Fruit fly (Drosophila melanogaster) whole organism, embryonic: ENCODE measurements around the gene CG31104.
A peak's percentile ranks its signal among the peaks of the same experiment; 100 is the strongest.

ENCODE experiments used
- Asciz ChIP-seq: fragments of 200-800 bp; sonication (Bioruptor generic); optimal IDR thresholded peaks from 2 replicates; lab custom pipeline; 2017; ENCODE audit warnings: missing biosample characterization, mild to moderate bottlenecking, missing genetic modification characterization, missing genetic modification reagents
- B-H1 ChIP-seq: fragments of 200-800 bp; sonication (Bioruptor generic); IDR thresholded peaks from 3 replicates; pipeline ENCODE4 v1.3.6; 2022; ENCODE audit warnings: missing biosample characterization, missing genetic modification characterization
- Bteb2 ChIP-seq: fragments of 200-800 bp; sonication (Bioruptor generic); optimal IDR thresholded peaks from 2 replicates; lab custom pipeline; 2016; ENCODE audit warnings: missing biosample characterization, missing genetic modification characterization
- CG11696 ChIP-seq: fragments of 200-800 bp; sonication (Bioruptor generic); IDR thresholded peaks from 2 replicates; pipeline ENCODE4 v1.3.6; 2022; ENCODE audit warnings: missing biosample characterization, missing genetic modification characterization
- CG12104 ChIP-seq: fragments of 200-800 bp; sonication (Bioruptor generic); optimal IDR thresholded peaks from 3 replicates; lab custom pipeline; 2016; ENCODE audit warnings: missing biosample characterization, missing genetic modification characterization
- CG12391 ChIP-seq: fragments of 200-800 bp; sonication (Bioruptor generic); optimal IDR thresholded peaks from 3 replicates; lab custom pipeline; 2018; ENCODE audit warnings: missing biosample characterization, mild to moderate bottlenecking, missing genetic modification characterization, moderate library complexity
- CG15479 ChIP-seq: fragments of 200-800 bp; sonication (Bioruptor generic); optimal IDR thresholded peaks from 3 replicates; lab custom pipeline; 2019; ENCODE audit warnings: missing biosample characterization, mild to moderate bottlenecking, missing genetic modification characterization, moderate library complexity
- CG15696 ChIP-seq: fragments of 200-800 bp; sonication (Bioruptor generic); optimal IDR thresholded peaks from 2 replicates; lab custom pipeline; 2019; ENCODE audit warnings: missing biosample characterization, mild to moderate bottlenecking, missing genetic modification characterization, moderate library complexity
- CG1647 ChIP-seq: fragments of 200-800 bp; sonication (Bioruptor generic); optimal IDR thresholded peaks from 3 replicates; lab custom pipeline; 2016; ENCODE audit warnings: missing biosample characterization, missing genetic modification characterization
- CG1792 ChIP-seq: fragments of 200-800 bp; sonication (Bioruptor generic); optimal IDR thresholded peaks from 2 replicates; lab custom pipeline; 2016; ENCODE audit warnings: missing biosample characterization, missing genetic modification characterization
- CG2712 ChIP-seq: fragments of 200-800 bp; optimal IDR thresholded peaks from 3 replicates; lab custom pipeline; 2019; ENCODE audit warnings: missing biosample characterization, mild to moderate bottlenecking, missing genetic modification characterization, moderate library complexity
- CG32532 ChIP-seq: fragments of 200-800 bp; sonication (Bioruptor generic); IDR thresholded peaks from 2 replicates; pipeline ENCODE4 v1.3.6; 2022; ENCODE audit warnings: missing biosample characterization, missing genetic modification characterization
- CG32767 ChIP-seq: fragments of 200-800 bp; sonication (Bioruptor generic); IDR thresholded peaks from 2 replicates; pipeline ENCODE4 v1.3.6; 2022; ENCODE audit warnings: missing biosample characterization, missing genetic modification characterization
- CG3281 ChIP-seq: fragments of 200-800 bp; sonication (Bioruptor generic); optimal IDR thresholded peaks from 3 replicates; lab custom pipeline; 2017; ENCODE audit warnings: missing biosample characterization, mild to moderate bottlenecking, missing genetic modification characterization
- CG3726 ChIP-seq: fragments of 200-800 bp; sonication (Bioruptor generic); IDR thresholded peaks from 3 replicates; pipeline ENCODE4, ENCODE4 v1.3.6; 2022; ENCODE audit warnings: missing biosample characterization, missing genetic modification characterization
- CG5180 ChIP-seq: fragments of 200-800 bp; sonication (Bioruptor generic); optimal IDR thresholded peaks from 3 replicates; lab custom pipeline; 2017; ENCODE audit warnings: missing biosample characterization, missing genetic modification characterization, mild to moderate bottlenecking, moderate library complexity, missing genetic modification reagents
- CG6175 ChIP-seq: fragments of 200-800 bp; sonication (Bioruptor generic); IDR thresholded peaks from 3 replicates; pipeline ENCODE4 v1.3.6; 2022; ENCODE audit warnings: missing biosample characterization, missing genetic modification characterization
- CG6254 ChIP-seq: fragments of 200-800 bp; sonication (Bioruptor generic); optimal IDR thresholded peaks from 3 replicates; lab custom pipeline; 2017; ENCODE audit warnings: mild to moderate bottlenecking, missing biosample characterization, missing genetic modification reagents, missing genetic modification characterization
- CG6272 ChIP-seq: fragments of 200-800 bp; sonication (Bioruptor generic); IDR thresholded peaks from 2 replicates; pipeline ENCODE4 v1.3.6; 2022; ENCODE audit warnings: missing biosample characterization, missing genetic modification characterization
- CG8290 ChIP-seq, 3 experiments: fragments of 200-800 bp; sonication (Bioruptor generic); optimal IDR thresholded peaks; 2 replicates each; lab custom pipeline; 2016 to 2019; ENCODE audit warnings: missing biosample characterization in 3 of 3, missing genetic modification characterization in 3 of 3, mild to moderate bottlenecking in 2 of 3, moderate library complexity in 1 of 3
- CG9817 ChIP-seq: fragments of 200-800 bp; sonication (Bioruptor generic); optimal IDR thresholded peaks from 2 replicates; lab custom pipeline; 2018; ENCODE audit warnings: missing biosample characterization, mild to moderate bottlenecking, missing genetic modification characterization, moderate library complexity
- CG9876 ChIP-seq: fragments of 200-800 bp; sonication (Bioruptor generic); optimal IDR thresholded peaks from 2 replicates; lab custom pipeline; 2016; ENCODE audit warnings: missing biosample characterization, missing genetic modification characterization
- CG9932 ChIP-seq: fragments of 200-800 bp; sonication (Bioruptor generic); IDR thresholded peaks from 2 replicates; pipeline ENCODE4 v1.3.6; 2022; ENCODE audit warnings: missing biosample characterization, missing genetic modification characterization
- Chrac-16 ChIP-seq: fragments of 200-800 bp; sonication (Bioruptor generic); optimal IDR thresholded peaks from 3 replicates; lab custom pipeline; 2016; ENCODE audit warnings: missing biosample characterization, missing genetic modification characterization
- CoRest ChIP-seq: fragments of 200-800 bp; sonication (Bioruptor generic); optimal IDR thresholded peaks from 3 replicates; lab custom pipeline; 2018; ENCODE audit warnings: missing biosample characterization, mild to moderate bottlenecking, missing genetic modification characterization, moderate library complexity
- Doc3 ChIP-seq: fragments of 200-800 bp; sonication (Bioruptor generic); IDR thresholded peaks from 3 replicates; pipeline ENCODE4 v1.3.6; 2022; ENCODE audit warnings: missing biosample characterization, missing genetic modification characterization; ENCODE audit not compliant: partially characterized antibody
- E2f1 ChIP-seq: fragments of 200-800 bp; sonication (Bioruptor generic); IDR thresholded peaks from 2 replicates; pipeline ENCODE4 v1.3.6; 2022; ENCODE audit warnings: missing biosample characterization, missing genetic modification characterization
- H2.0 ChIP-seq: fragments of 200-800 bp; sonication (Bioruptor generic); IDR thresholded peaks from 2 replicates; pipeline ENCODE4 v1.3.6; 2022; ENCODE audit warnings: missing biosample characterization, missing genetic modification characterization
- Hmx ChIP-seq: fragments of 200-800 bp; sonication (Bioruptor generic); optimal IDR thresholded peaks from 2 replicates; lab custom pipeline; 2016; ENCODE audit warnings: missing biosample characterization, missing genetic modification characterization
- Hr78 ChIP-seq, 2 experiments: fragments of 200-800 bp in 1 of 2; fragments of >200 bp in 1 of 2; sonication (Bioruptor generic) in 1 of 2; optimal IDR thresholded peaks; 2 replicates each; lab custom pipeline; 2017 to 2019; ENCODE audit warnings: missing biosample characterization in 2 of 2, missing genetic modification characterization in 2 of 2, mild to moderate bottlenecking in 1 of 2, moderate library complexity in 1 of 2
- MTF-1 ChIP-seq: fragments of 200-800 bp; sonication (Bioruptor generic); optimal IDR thresholded peaks from 2 replicates; lab custom pipeline; 2018; ENCODE audit warnings: missing biosample characterization, mild to moderate bottlenecking, missing genetic modification characterization, borderline replicate concordance
- Rx ChIP-seq: fragments of 200-800 bp; sonication (Bioruptor generic); IDR thresholded peaks from 2 replicates; pipeline ENCODE4 v1.3.6; 2022; ENCODE audit warnings: missing biosample characterization, missing genetic modification characterization
- Stat92E ChIP-seq, 3 experiments: fragments of >200 bp in 2 of 3; fragments of 200-800 bp in 1 of 3; sonication (Bioruptor generic) in 1 of 3; optimal IDR thresholded peaks; 2 replicates each; lab custom pipeline; 2017 to 2019; ENCODE audit warnings: missing biosample characterization in 3 of 3, missing genetic modification characterization in 3 of 3, mild to moderate bottlenecking in 1 of 3, moderate library complexity in 1 of 3
- Vsx1 ChIP-seq: fragments of 200-800 bp; sonication (Bioruptor generic); optimal IDR thresholded peaks from 2 replicates; lab custom pipeline; 2017; ENCODE audit warnings: missing biosample characterization, mild to moderate bottlenecking, missing genetic modification characterization, missing genetic modification reagents
- da ChIP-seq: fragments of 200-800 bp; sonication (Bioruptor generic); optimal IDR thresholded peaks from 2 replicates; lab custom pipeline; 2016; ENCODE audit warnings: missing biosample characterization, missing genetic modification characterization
- danr ChIP-seq: fragments of 200-800 bp; sonication (Bioruptor generic); IDR thresholded peaks from 2 replicates; pipeline ENCODE4 v1.3.6; 2022; ENCODE audit warnings: missing biosample characterization, missing genetic modification characterization
- ems ChIP-seq: fragments of 200-800 bp; sonication (Bioruptor generic); optimal IDR thresholded peaks from 3 replicates; lab custom pipeline; 2016; ENCODE audit warnings: missing biosample characterization, missing genetic modification characterization
- fd3F ChIP-seq: fragments of 200-800 bp; sonication (Bioruptor generic); optimal IDR thresholded peaks from 2 replicates; lab custom pipeline; 2018; ENCODE audit warnings: missing biosample characterization, mild to moderate bottlenecking, missing genetic modification characterization, moderate library complexity
- gt ChIP-seq: fragments of 200-800 bp; sonication (Bioruptor generic); IDR thresholded peaks from 2 replicates; pipeline ENCODE4 v1.3.6; 2022; ENCODE audit warnings: missing biosample characterization, missing genetic modification characterization
- hb ChIP-seq: fragments of 200-800 bp; sonication (Bioruptor generic); IDR thresholded peaks from 3 replicates; pipeline ENCODE4 v1.3.6; 2022; ENCODE audit warnings: missing biosample characterization, missing genetic modification characterization; ENCODE audit not compliant: partially characterized antibody
- ind ChIP-seq: fragments of 200-800 bp; sonication (Bioruptor generic); optimal IDR thresholded peaks from 3 replicates; lab custom pipeline; 2016; ENCODE audit warnings: missing biosample characterization, missing genetic modification characterization
- onecut ChIP-seq: fragments of 200-800 bp; sonication (Bioruptor generic); IDR thresholded peaks from 2 replicates; pipeline ENCODE4 v1.3.6; 2022; ENCODE audit warnings: missing biosample characterization, missing genetic modification characterization
- ro ChIP-seq: fragments of 200-800 bp; sonication (Bioruptor generic); IDR thresholded peaks from 2 replicates; pipeline ENCODE4 v1.3.6; 2022; ENCODE audit warnings: missing biosample characterization, missing genetic modification characterization
- sens ChIP-seq: fragments of 200-800 bp; sonication (Bioruptor generic); peaks from one replicate; lab custom pipeline; 2016; ENCODE audit warnings: missing biosample characterization, missing genetic modification characterization
- sima ChIP-seq: fragments of 200-800 bp; sonication (Bioruptor generic); optimal IDR thresholded peaks from 2 replicates; lab custom pipeline; 2016; ENCODE audit warnings: missing biosample characterization, missing genetic modification characterization
- sna ChIP-seq: fragments of 200-800 bp; sonication (Bioruptor generic); IDR thresholded peaks from 2 replicates; pipeline ENCODE4 v1.3.6; 2022; ENCODE audit warnings: missing biosample characterization, missing genetic modification characterization; ENCODE audit not compliant: partially characterized antibody
- tap ChIP-seq: fragments of 200-800 bp; optimal IDR thresholded peaks from 3 replicates; lab custom pipeline; 2019; ENCODE audit warnings: missing biosample characterization, mild to moderate bottlenecking, missing genetic modification characterization, moderate library complexity
- tna ChIP-seq: fragments of 200-800 bp; sonication (Bioruptor generic); IDR thresholded peaks from 2 replicates; pipeline ENCODE4 v1.3.6; 2022; ENCODE audit warnings: missing biosample characterization, missing genetic modification characterization; ENCODE audit not compliant: partially characterized antibody
- wor ChIP-seq: fragments of 200-800 bp; sonication (Bioruptor generic); IDR thresholded peaks from 2 replicates; pipeline ENCODE4 v1.3.6; 2022; ENCODE audit warnings: missing biosample characterization, missing genetic modification characterization
- z ChIP-seq: fragments of 200-800 bp; sonication (Bioruptor generic); IDR thresholded peaks from 3 replicates; pipeline ENCODE4 v1.3.6; 2022; ENCODE audit warnings: missing biosample characterization, missing genetic modification characterization

The CG31104 gene

dm6 chr3R:25265589-25266201, 19.6 kb upstream of the CG31104 start, which contains the start of the genes GlnRS and RIOK2 (continued):
- TF ChIP-seq CG12104 (GFP tag; lab: Kevin White, UChicago) (no peak), CG32532 (GFP tag; lab: Robert Waterston, UW) (no peak), Vsx1 (no peak), CG11696 (no peak), tna (GFP tag; lab: Robert Waterston, UW) (peak; percentile 92), da (GFP tag; lab: Kevin White, UChicago) (no peak), hb (GFP tag; lab: Robert Waterston, UW) (peak; percentile 93), CG9932 (GFP tag; lab: Robert Waterston, UW) (peak; percentile 49; the same call in 1 of the 2 replicates), H2.0 (no peak), CG6175 (GFP tag; lab: Robert Waterston, UW) (no peak), MTF-1 (no peak), CG3281 (GFP tag; lab: Kevin White, UChicago) (no peak), CG1647 (GFP tag; lab: Kevin White, UChicago) (no peak), CG2712 (tag; lab: Kevin White, UChicago) (peak; percentile 48), CG3726 (GFP tag; lab: Robert Waterston, UW) (no peak), ind (GFP tag; lab: Kevin White, UChicago) (no peak), Hr78 (GFP tag; optimal IDR thresholded peaks at IDR 0.05; lab: Kevin White, UChicago) (peak in 1 of 2 experiments; percentile 41), CG9876 (GFP tag; lab: Kevin White, UChicago) (no peak), gt (GFP tag; lab: Robert Waterston, UW) (no peak), sna (peak; percentile 93), sima (GFP tag; lab: Kevin White, UChicago) (no peak), sens (GFP tag; lab: Kevin White, UChicago) (peak; percentile 71), CG32767 (GFP tag; lab: Robert Waterston, UW) (no peak), Hmx (no peak), B-H1 (no peak), CoRest (tag; lab: Kevin White, UChicago) (no peak), z (GFP tag; lab: Robert Waterston, UW) (no peak), Doc3 (GFP tag; lab: Robert Waterston, UW) (peak; percentile 92), CG12391 (tag; lab: Kevin White, UChicago) (peak; percentile 31), ro (GFP tag; lab: Robert Waterston, UW) (no peak), CG6254 (no peak), ems (GFP tag; lab: Kevin White, UChicago) (no peak), Asciz (GFP tag; lab: Kevin White, UChicago) (no peak), Rx (GFP tag; lab: Robert Waterston, UW) (no peak), tap (tag; lab: Kevin White, UChicago) (no peak), CG15696 (tag; lab: Kevin White, UChicago) (no peak), CG9817 (tag; lab: Kevin White, UChicago) (no peak), fd3F (GFP tag; lab: Kevin White, UChicago) (no peak), CG8290 (GFP tag; optimal IDR thresholded peaks at IDR 0.05; lab: Kevin White, UChicago) (no peak), CG8290 (tag; optimal IDR thresholded peaks at IDR 0.05; lab: Kevin White, UChicago) (no peak), CG6272 (GFP tag; lab: Robert Waterston, UW) (no peak), onecut (no peak), E2f1 (GFP tag; lab: Robert Waterston, UW) (no peak), CG1792 (no peak), danr (GFP tag; lab: Robert Waterston, UW) (no peak), Stat92E (GFP tag; optimal IDR thresholded peaks at IDR 0.05; lab: Kevin White, UChicago) (peak in 1 of 3 experiments; percentile 12), CG15479 (GFP tag; lab: Kevin White, UChicago) (no peak), Chrac-16 (GFP tag; lab: Kevin White, UChicago) (no peak), Bteb2 (GFP tag; lab: Kevin White, UChicago) (no peak), CG5180 (GFP tag; lab: Kevin White, UChicago) (no peak), wor (no peak)
